Fruit fly (Drosophila melanogaster): ENCODE results near the gene CG46434.

Gene CG46434

dm6 chr3L:19525736-19526135, 18.3 kb downstream of the CG46434 start:
- no peak for TF ChIP-seq bab1 (GFP tag; optimal IDR thresholded peaks at IDR 0.05)
- no peak for TF ChIP-seq CG1620 (GFP tag; optimal IDR thresholded peaks at IDR 0.05)
- no peak for TF ChIP-seq CG7045 (GFP tag; optimal IDR thresholded peaks at IDR 0.05)
- TF ChIP-seq CG33017 (tag; optimal IDR thresholded peaks at IDR 0.05) = no peak
- no peak for TF ChIP-seq cnc (optimal IDR thresholded peaks at IDR 0.05)
- TF ChIP-seq ovo (GFP tag; optimal IDR thresholded peaks at IDR 0.05) = no peak
- no peak for TF ChIP-seq Clk (GFP tag; optimal IDR thresholded peaks at IDR 0.05)
- TF ChIP-seq Crg-1 (GFP tag; optimal IDR thresholded peaks at IDR 0.05) = no peak
- TF ChIP-seq kay (GFP tag; ENCODE audit: borderline replicate concordance) = no peak
- no peak for TF ChIP-seq CG7101 (tag; optimal IDR thresholded peaks at IDR 0.05)
- TF ChIP-seq Hr96 (GFP tag; optimal IDR thresholded peaks at IDR 0.05) = no peak
- no peak for TF ChIP-seq CG11617 (GFP tag; optimal IDR thresholded peaks at IDR 0.05)
- TF ChIP-seq CG5204 (GFP tag; optimal IDR thresholded peaks at IDR 0.05) = no peak
- no peak for TF ChIP-seq CG12768 (GFP tag; optimal IDR thresholded peaks at IDR 0.05)
- no peak for TF ChIP-seq cic (GFP tag; optimal IDR thresholded peaks at IDR 0.05)
- TF ChIP-seq toe (GFP tag; optimal IDR thresholded peaks at IDR 0.05) = no peak
- TF ChIP-seq tj (GFP tag; optimal IDR thresholded peaks at IDR 0.05) = no peak
- TF ChIP-seq pad (GFP tag; optimal IDR thresholded peaks at IDR 0.05) = no peak
- no peak for TF ChIP-seq Mnt (GFP tag; optimal IDR thresholded peaks at IDR 0.05)

dm6 chr3L:19524690-19525089, 19.3 kb downstream of the CG46434 start:
- TF ChIP-seq CG11617 (GFP tag; optimal IDR thresholded peaks at IDR 0.05) = no peak
- TF ChIP-seq tj (GFP tag; optimal IDR thresholded peaks at IDR 0.05) = no peak
- TF ChIP-seq cnc (optimal IDR thresholded peaks at IDR 0.05) = no peak
- TF ChIP-seq Crg-1 (GFP tag; optimal IDR thresholded peaks at IDR 0.05) = no peak
- TF ChIP-seq CG14711 (tag; optimal IDR thresholded peaks at IDR 0.05) = no peak

- TF ChIP-seq CG7045 (GFP tag; optimal IDR thresholded peaks at IDR 0.05) = no peak
- no peak for TF ChIP-seq Clk (GFP tag; optimal IDR thresholded peaks at IDR 0.05)
- no peak for TF ChIP-seq CG7101 (tag; optimal IDR thresholded peaks at IDR 0.05)
- no peak for TF ChIP-seq CG11617 (GFP tag; optimal IDR thresholded peaks at IDR 0.05)
- TF ChIP-seq kay (GFP tag; ENCODE audit: borderline replicate concordance) = no peak
- TF ChIP-seq CG12768 (GFP tag; optimal IDR thresholded peaks at IDR 0.05) = no peak
- TF ChIP-seq CG14711 (tag; optimal IDR thresholded peaks at IDR 0.05) = no peak
- no peak for TF ChIP-seq cnc (optimal IDR thresholded peaks at IDR 0.05)
- no peak for TF ChIP-seq CG1620 (GFP tag; optimal IDR thresholded peaks at IDR 0.05)
- no peak for TF ChIP-seq Hr96 (GFP tag; optimal IDR thresholded peaks at IDR 0.05)
- no peak for TF ChIP-seq tj (GFP tag; optimal IDR thresholded peaks at IDR 0.05)
- no peak for TF ChIP-seq CG5204 (GFP tag; optimal IDR thresholded peaks at IDR 0.05)
- no peak for TF ChIP-seq bab1 (GFP tag; optimal IDR thresholded peaks at IDR 0.05)
- TF ChIP-seq Mnt (GFP tag; optimal IDR thresholded peaks at IDR 0.05) = no peak
- no peak for TF ChIP-seq CG33017 (tag; optimal IDR thresholded peaks at IDR 0.05)
- TF ChIP-seq Crg-1 (GFP tag; optimal IDR thresholded peaks at IDR 0.05) = no peak
- no peak for TF ChIP-seq cic (GFP tag; optimal IDR thresholded peaks at IDR 0.05)
Observed at dm6 chr3L:19521093-19521492, 22.9 kb downstream of the CG46434 start.

- TF ChIP-seq tj (GFP tag; optimal IDR thresholded peaks at IDR 0.05) (no peak), cnc (optimal IDR thresholded peaks at IDR 0.05) (no peak), ovo (GFP tag; optimal IDR thresholded peaks at IDR 0.05) (no peak), Mnt (GFP tag; optimal IDR thresholded peaks at IDR 0.05) (no peak), kay (GFP tag; ENCODE audit: borderline replicate concordance) (no peak), CG33017 (tag; optimal IDR thresholded peaks at IDR 0.05) (no peak), CG7045 (GFP tag; optimal IDR thresholded peaks at IDR 0.05) (no peak), bab1 (GFP tag; optimal IDR thresholded peaks at IDR 0.05) (no peak), CG1620 (GFP tag; optimal IDR thresholded peaks at IDR 0.05) (no peak), Clk (GFP tag; optimal IDR thresholded peaks at IDR 0.05) (no peak), CG7101 (tag; optimal IDR thresholded peaks at IDR 0.05) (no peak), CG11617 (GFP tag; optimal IDR thresholded peaks at IDR 0.05) (no peak), toe (GFP tag; optimal IDR thresholded peaks at IDR 0.05) (no peak), CG5204 (GFP tag; optimal IDR thresholded peaks at IDR 0.05) (no peak), CG14711 (tag; optimal IDR thresholded peaks at IDR 0.05) (no peak), CG12768 (GFP tag; optimal IDR thresholded peaks at IDR 0.05) (no peak), Hr96 (GFP tag; optimal IDR thresholded peaks at IDR 0.05) (no peak), cic (GFP tag; optimal IDR thresholded peaks at IDR 0.05) (no peak), pad (GFP tag; optimal IDR thresholded peaks at IDR 0.05) (no peak)
Observed at dm6 chr3L:19520645-19521044, 23.4 kb downstream of the CG46434 start, which contains the start of gene Cpr76Bc. Gene Cpr76Bc, plus strand, starts transcription at chr3L:19520945.

dm6 chr3L:19519349-19519748, 24.7 kb downstream of the CG46434 start, which contains the start of gene Cpr76Bb:
Gene Cpr76Bb, plus strand, starts transcription at chr3L:19519649.
- TF ChIP-seq cnc (optimal IDR thresholded peaks at IDR 0.05) (no peak), tj (GFP tag; optimal IDR thresholded peaks at IDR 0.05) (no peak), Mnt (GFP tag; optimal IDR thresholded peaks at IDR 0.05) (no peak), bab1 (GFP tag; optimal IDR thresholded peaks at IDR 0.05) (no peak), pad (GFP tag; optimal IDR thresholded peaks at IDR 0.05) (no peak), toe (GFP tag; optimal IDR thresholded peaks at IDR 0.05) (no peak), kay (GFP tag; ENCODE audit: borderline replicate concordance) (no peak), CG1620 (GFP tag; optimal IDR thresholded peaks at IDR 0.05) (no peak), CG5204 (GFP tag; optimal IDR thresholded peaks at IDR 0.05) (no peak), Clk (GFP tag; optimal IDR thresholded peaks at IDR 0.05) (no peak), cic (GFP tag; optimal IDR thresholded peaks at IDR 0.05) (no peak), CG12768 (GFP tag; optimal IDR thresholded peaks at IDR 0.05) (no peak), CG11617 (GFP tag; optimal IDR thresholded peaks at IDR 0.05) (no peak), CG14711 (tag; optimal IDR thresholded peaks at IDR 0.05) (no peak), Crg-1 (GFP tag; optimal IDR thresholded peaks at IDR 0.05) (no peak), CG33017 (tag; optimal IDR thresholded peaks at IDR 0.05) (no peak)

- TF ChIP-seq tj (GFP tag; optimal IDR thresholded peaks at IDR 0.05) (no peak), Clk (GFP tag; optimal IDR thresholded peaks at IDR 0.05) (no peak), ovo (GFP tag; optimal IDR thresholded peaks at IDR 0.05) (no peak), kay (GFP tag; ENCODE audit: borderline replicate concordance) (no peak), Mnt (GFP tag; optimal IDR thresholded peaks at IDR 0.05) (no peak), CG5204 (GFP tag; optimal IDR thresholded peaks at IDR 0.05) (no peak), bab1 (GFP tag; optimal IDR thresholded peaks at IDR 0.05) (no peak), CG11617 (GFP tag; optimal IDR thresholded peaks at IDR 0.05) (no peak), CG33017 (tag; optimal IDR thresholded peaks at IDR 0.05) (no peak), Hr96 (GFP tag; optimal IDR thresholded peaks at IDR 0.05) (no peak), CG12768 (GFP tag; optimal IDR thresholded peaks at IDR 0.05) (no peak), CG1620 (GFP tag; optimal IDR thresholded peaks at IDR 0.05) (no peak), CG7101 (tag; optimal IDR thresholded peaks at IDR 0.05) (no peak)
Observed at dm6 chr3L:19518232-19518631, 25.8 kb downstream of the CG46434 start, which contains the start of gene Cpr76Ba. Gene Cpr76Ba, minus strand, starts transcription at chr3L:19518332.
